Worm (Caenorhabditis elegans) whole organism, late embryonic: ENCODE results near the gene hda-4.

Source experiments
- C08G9.2 ChIP-seq: sonication (generic microtip); optimal IDR thresholded peaks from 2 replicates; lab custom pipeline; 2016; ENCODE audit warnings: mild to moderate bottlenecking, missing genetic modification characterization, moderate library complexity, missing compliant biosample characterization
- C38D4.7 ChIP-seq: fragments of 200-800 bp; sonication (Bioruptor generic); optimal IDR thresholded peaks from 2 replicates; lab custom pipeline; 2018; ENCODE audit warnings: mild to moderate bottlenecking, missing genetic modification characterization, moderate library complexity, missing compliant biosample characterization
- F13H6.1 ChIP-seq: sonication (generic microtip); optimal IDR thresholded peaks from 2 replicates; lab custom pipeline; 2016; ENCODE audit warnings: missing genetic modification characterization, missing compliant biosample characterization
- K02D7.2 ChIP-seq: sonication (generic microtip); optimal IDR thresholded peaks from 2 replicates; lab custom pipeline; 2017; ENCODE audit warnings: mild to moderate bottlenecking, missing genetic modification characterization, missing compliant biosample characterization
- Y22D7AL.16 ChIP-seq: sonication (generic microtip); optimal IDR thresholded peaks from 2 replicates; lab custom pipeline; 2016; ENCODE audit warnings: missing genetic modification characterization, missing compliant biosample characterization
- ama-1 ChIP-seq: fragments of 150-350 bp; optimal IDR thresholded peaks from 2 replicates; lab custom pipeline; 2014
- ceh-18 ChIP-seq: sonication (generic microtip); optimal IDR thresholded peaks from 2 replicates; lab custom pipeline; 2016; ENCODE audit warnings: missing genetic modification characterization, missing compliant biosample characterization
- ceh-19 ChIP-seq: fragments of 200-800 bp; sonication (Bioruptor generic); optimal IDR thresholded peaks from 2 replicates; lab custom pipeline; 2018; ENCODE audit warnings: mild to moderate bottlenecking, missing genetic modification characterization, missing compliant biosample characterization
- ceh-22 ChIP-seq: sonication (generic microtip); optimal IDR thresholded peaks from 2 replicates; lab custom pipeline; 2017; ENCODE audit warnings: missing biosample characterization, missing genetic modification characterization
- ceh-24 ChIP-seq: sonication (generic microtip); optimal IDR thresholded peaks from 2 replicates; lab custom pipeline; 2016; ENCODE audit warnings: mild to moderate bottlenecking, missing genetic modification characterization, missing compliant biosample characterization
- ceh-31 ChIP-seq: sonication (generic microtip); optimal IDR thresholded peaks from 2 replicates; lab custom pipeline; 2016; ENCODE audit warnings: missing genetic modification characterization, missing compliant biosample characterization
- ceh-34 ChIP-seq: sonication (generic microtip); optimal IDR thresholded peaks from 2 replicates; lab custom pipeline; 2016; ENCODE audit warnings: mild to moderate bottlenecking, missing genetic modification characterization, missing compliant biosample characterization
- ceh-45 ChIP-seq: fragments of 200-800 bp; sonication (Bioruptor generic); IDR thresholded peaks from 2 replicates; pipeline ENCODE4 v1.3.6; 2022; ENCODE audit warnings: missing genetic modification reagents, missing genetic modification characterization, missing compliant biosample characterization
- ceh-48 ChIP-seq: sonication (generic microtip); optimal IDR thresholded peaks from 2 replicates; lab custom pipeline; 2016; ENCODE audit warnings: missing genetic modification characterization, inconsistent platforms, missing compliant biosample characterization
- ceh-9 ChIP-seq: sonication (generic microtip); optimal IDR thresholded peaks from 2 replicates; lab custom pipeline; 2016; ENCODE audit warnings: mild to moderate bottlenecking, missing genetic modification characterization, inconsistent platforms, missing compliant biosample characterization
- dmd-4 ChIP-seq: sonication (generic microtip); optimal IDR thresholded peaks from 2 replicates; lab custom pipeline; 2016; ENCODE audit warnings: borderline replicate concordance, missing genetic modification characterization, missing compliant biosample characterization
- dve-1 ChIP-seq: sonication (generic microtip); optimal IDR thresholded peaks from 2 replicates; lab custom pipeline; 2017; ENCODE audit warnings: antibody characterized with exemption, mild to moderate bottlenecking, missing genetic modification characterization, missing compliant biosample characterization
- elt-2 ChIP-seq: sonication (generic microtip); optimal IDR thresholded peaks from 2 replicates; lab custom pipeline; 2016; ENCODE audit warnings: missing genetic modification reagents, missing genetic modification characterization, missing compliant biosample characterization
- elt-4 ChIP-seq: sonication (generic microtip); optimal IDR thresholded peaks from 2 replicates; lab custom pipeline; 2016; ENCODE audit warnings: missing genetic modification characterization, missing compliant biosample characterization
- ets-4 ChIP-seq: sonication (generic microtip); optimal IDR thresholded peaks from 2 replicates; lab custom pipeline; 2016; ENCODE audit warnings: missing genetic modification characterization, missing compliant biosample characterization
- eyg-1 ChIP-seq: sonication (generic microtip); optimal IDR thresholded peaks from 2 replicates; lab custom pipeline; 2016; ENCODE audit warnings: missing genotype, missing genetic modification characterization, missing compliant biosample characterization
- fax-1 ChIP-seq: sonication (generic microtip); optimal IDR thresholded peaks from 2 replicates; lab custom pipeline; 2016; ENCODE audit warnings: missing genotype, missing genetic modification characterization, missing compliant biosample characterization
- fkh-10 ChIP-seq: fragments of 150-350 bp; optimal IDR thresholded peaks from 2 replicates; lab custom pipeline; 2014; ENCODE audit warnings: missing biosample characterization, missing genetic modification reagents, missing genetic modification characterization
- hlh-13 ChIP-seq: fragments of 200-800 bp; sonication (Bioruptor generic); optimal IDR thresholded peaks from 2 replicates; lab custom pipeline; 2018; ENCODE audit warnings: mild to moderate bottlenecking, missing genetic modification characterization, missing compliant biosample characterization
- madf-2 ChIP-seq: sonication (generic microtip); optimal IDR thresholded peaks from 2 replicates; lab custom pipeline; 2017; ENCODE audit warnings: missing genetic modification characterization, missing compliant biosample characterization
- mec-3 ChIP-seq: sonication (generic microtip); optimal IDR thresholded peaks from 2 replicates; lab custom pipeline; 2016; ENCODE audit warnings: borderline replicate concordance, missing genetic modification characterization, missing compliant biosample characterization
- nhr-11 ChIP-seq: fragments of 150-350 bp; optimal IDR thresholded peaks from 2 replicates; lab custom pipeline; 2014; ENCODE audit warnings: missing biosample characterization, missing genetic modification characterization
- npax-4 ChIP-seq: sonication (generic microtip); optimal IDR thresholded peaks from 2 replicates; lab custom pipeline; 2016; ENCODE audit warnings: missing genetic modification characterization, missing compliant biosample characterization
- odd-2 ChIP-seq: sonication (generic microtip); optimal IDR thresholded peaks from 2 replicates; lab custom pipeline; 2017; ENCODE audit warnings: antibody characterized with exemption, mild to moderate bottlenecking, missing genetic modification characterization, missing compliant biosample characterization
- pag-3 ChIP-seq: sonication (generic microtip); optimal IDR thresholded peaks from 2 replicates; lab custom pipeline; 2016; ENCODE audit warnings: missing compliant biosample characterization, missing genetic modification characterization, borderline replicate concordance
- pat-9 ChIP-seq: fragments of 200-800 bp; sonication (Bioruptor generic); optimal IDR thresholded peaks from 2 replicates; lab custom pipeline; 2018; ENCODE audit warnings: mild to moderate bottlenecking, missing genetic modification characterization, moderate library complexity, missing compliant biosample characterization
- pha-2 ChIP-seq: sonication (generic microtip); optimal IDR thresholded peaks from 2 replicates; lab custom pipeline; 2017; ENCODE audit warnings: mild to moderate bottlenecking, missing genetic modification characterization, missing compliant biosample characterization
- pha-4 ChIP-seq: fragments of 150-350 bp; optimal IDR thresholded peaks from 2 replicates; lab custom pipeline; 2018; ENCODE audit warnings: missing biosample characterization, missing genetic modification reagents, missing genetic modification characterization
- pqm-1 ChIP-seq: sonication (generic microtip); optimal IDR thresholded peaks from 2 replicates; lab custom pipeline; 2016; ENCODE audit warnings: missing genetic modification characterization, missing compliant biosample characterization
- ref-2 ChIP-seq: sonication (generic microtip); optimal IDR thresholded peaks from 2 replicates; lab custom pipeline; 2016; ENCODE audit warnings: missing genetic modification characterization, missing compliant biosample characterization
- sdc-2 ChIP-seq: sonication (generic microtip); optimal IDR thresholded peaks from 2 replicates; lab custom pipeline; 2016; ENCODE audit warnings: missing genotype, missing genetic modification characterization, missing compliant biosample characterization
- sox-2 ChIP-seq: fragments of 200-800 bp; sonication (Bioruptor generic); IDR thresholded peaks from 2 replicates; pipeline ENCODE4 v1.3.6; 2022; ENCODE audit warnings: missing genetic modification reagents, missing genetic modification characterization, missing compliant biosample characterization
- sox-4 ChIP-seq: sonication (generic microtip); optimal IDR thresholded peaks from 2 replicates; lab custom pipeline; 2017; ENCODE audit warnings: mild to moderate bottlenecking, missing genetic modification characterization, inconsistent platforms, missing compliant biosample characterization
- syd-9 ChIP-seq: sonication (generic microtip); optimal IDR thresholded peaks from 2 replicates; lab custom pipeline; 2016; ENCODE audit warnings: mild to moderate bottlenecking, missing genetic modification characterization, moderate library complexity, missing compliant biosample characterization
- tbx-7 ChIP-seq: sonication (generic microtip); optimal IDR thresholded peaks from 2 replicates; lab custom pipeline; 2016; ENCODE audit warnings: missing genotype, missing genetic modification characterization, missing compliant biosample characterization
- ttx-3 ChIP-seq: sonication (generic microtip); optimal IDR thresholded peaks from 2 replicates; lab custom pipeline; 2016; ENCODE audit warnings: missing genetic modification reagents, missing genetic modification characterization, missing compliant biosample characterization
- unc-3 ChIP-seq, 2 experiments: fragments of 200-800 bp in 1 of 2; sonication (Bioruptor generic) in 1 of 2; sonication (generic microtip) in 1 of 2; conservative IDR thresholded peaks in 1 of 2; optimal IDR thresholded peaks in 1 of 2; 2 replicates each; pipeline versions ENCODE4 v1.3.6 to Lab custom; 2016 to 2022; ENCODE audit warnings: missing compliant biosample characterization in 2 of 2, missing genetic modification characterization in 2 of 2, missing genetic modification reagents in 1 of 2
- unc-42 ChIP-seq: sonication (generic microtip); optimal IDR thresholded peaks from 2 replicates; lab custom pipeline; 2016; ENCODE audit warnings: missing genotype, missing genetic modification characterization, missing compliant biosample characterization
- unc-55 ChIP-seq: sonication (generic microtip); optimal IDR thresholded peaks from 2 replicates; lab custom pipeline; 2017; ENCODE audit warnings: missing biosample characterization, missing genetic modification reagents, missing genetic modification characterization
- zip-5 ChIP-seq: sonication (generic microtip); optimal IDR thresholded peaks from 2 replicates; lab custom pipeline; 2016; ENCODE audit warnings: missing genetic modification characterization, missing compliant biosample characterization

Gene hda-4

ce11 chrX:16726879-16727278, 2.5 kb upstream of the hda-4 start (continued):
- TF ChIP-seq syd-9 (tag; lab: Kevin White, UChicago) (peak; percentile 69), zip-5 (tag; lab: Kevin White, UChicago) (no peak), dve-1 (peak; percentile 53), ceh-22 (tag; lab: Kevin White, UChicago) (peak; percentile 55), ets-4 (peak; percentile 60), pha-4 (tag; lab: Kevin White, UChicago) (no peak), ceh-48 (tag; lab: Kevin White, UChicago) (peak; percentile 37), eyg-1 (tag; lab: Kevin White, UChicago) (peak; percentile 55), ttx-3 (tag; lab: Kevin White, UChicago) (no peak), ceh-34 (tag; lab: Kevin White, UChicago) (peak; percentile 89), ceh-31 (peak; percentile 91), mec-3 (tag; lab: Kevin White, UChicago) (no peak), fkh-10 (no peak), madf-2 (tag; lab: Kevin White, UChicago) (peak; percentile 51), ceh-24 (tag; lab: Kevin White, UChicago) (no peak), ceh-45 (GFP tag; lab: Robert Waterston, UW) (no peak), K02D7.2 (no peak), elt-2 (tag; lab: Kevin White, UChicago) (peak; percentile 71), sox-4 (tag; lab: Kevin White, UChicago) (peak; percentile 23), ceh-9 (tag; lab: Kevin White, UChicago) (no peak), unc-42 (peak; percentile 62), unc-55 (GFP tag; lab: Kevin White, UChicago) (peak; percentile 69), C38D4.7 (GFP tag; lab: Kevin White, UChicago) (no peak), unc-3 (GFP tag; conservative IDR thresholded peaks at IDR 0.05; lab: Robert Waterston, UW) (peak; percentile 29; the same call in 1 of the 2 replicates), unc-3 (tag; optimal IDR thresholded peaks at IDR 0.05; lab: Kevin White, UChicago) (no peak), ceh-18 (tag; lab: Kevin White, UChicago) (peak; percentile 91), npax-4 (no peak), fax-1 (peak; percentile 9), nhr-11 (no peak), ceh-19 (peak; percentile 67), elt-4 (tag; lab: Kevin White, UChicago) (no peak), hlh-13 (GFP tag; lab: Kevin White, UChicago) (no peak), sdc-2 (peak; percentile 90), pha-2 (tag; lab: Kevin White, UChicago) (peak; percentile 48), odd-2 (tag; lab: Kevin White, UChicago) (no peak), pat-9 (tag; lab: Kevin White, UChicago) (no peak), pag-3 (tag; lab: Kevin White, UChicago) (no peak), C08G9.2 (tag; lab: Kevin White, UChicago) (peak; percentile 72), ref-2 (tag; lab: Kevin White, UChicago) (peak; percentile 87), sox-2 (GFP tag; lab: Robert Waterston, UW) (no peak), Y22D7AL.16 (no peak), tbx-7 (tag; lab: Kevin White, UChicago) (peak; percentile 1), F13H6.1 (peak; percentile 73), ama-1 (lab: Kevin White, UChicago) (no peak), pqm-1 (tag; lab: Kevin White, UChicago) (peak; percentile 1), dmd-4 (tag; lab: Kevin White, UChicago) (peak; percentile 60)
